Fruit fly (Drosophila melanogaster) whole organism, adult: ENCODE data around the gene pths.

Source experiments
- CG11617 ChIP-seq: fragments of 200-800 bp; sonication (Bioruptor generic); optimal IDR thresholded peaks from 2 replicates; lab custom pipeline; 2017; ENCODE audit warnings: mild to moderate bottlenecking, missing biosample characterization, missing genetic modification reagents, missing genetic modification characterization
- CG12768 ChIP-seq: fragments of 200-800 bp; sonication (Bioruptor generic); optimal IDR thresholded peaks from 2 replicates; lab custom pipeline; 2017; ENCODE audit warnings: missing biosample characterization, missing genetic modification characterization, mild to moderate bottlenecking, moderate library complexity, missing genetic modification reagents
- CG14711 ChIP-seq: fragments of 200-800 bp; sonication (Bioruptor generic); optimal IDR thresholded peaks from 2 replicates; lab custom pipeline; 2018; ENCODE audit warnings: missing biosample characterization, mild to moderate bottlenecking, missing genetic modification characterization, moderate library complexity
- CG1620 ChIP-seq: fragments of 200-800 bp; sonication (Bioruptor generic); optimal IDR thresholded peaks from 2 replicates; lab custom pipeline; 2016; ENCODE audit warnings: missing biosample characterization, missing genetic modification characterization
- CG33017 ChIP-seq: fragments of 200-800 bp; sonication (Bioruptor generic); optimal IDR thresholded peaks from 2 replicates; lab custom pipeline; 2018; ENCODE audit warnings: missing biosample characterization, mild to moderate bottlenecking, missing genetic modification characterization, moderate library complexity
- CG5204 ChIP-seq: fragments of 200-800 bp; sonication (Bioruptor generic); optimal IDR thresholded peaks from 2 replicates; lab custom pipeline; 2016; ENCODE audit warnings: missing biosample characterization, missing genetic modification characterization
- CG7045 ChIP-seq: fragments of 200-800 bp; sonication (Bioruptor generic); optimal IDR thresholded peaks from 2 replicates; lab custom pipeline; 2017; ENCODE audit warnings: missing biosample characterization, mild to moderate bottlenecking, missing genetic modification characterization
- CG7101 ChIP-seq: fragments of 200-800 bp; sonication (Bioruptor generic); optimal IDR thresholded peaks from 2 replicates; lab custom pipeline; 2018; ENCODE audit warnings: missing biosample characterization, mild to moderate bottlenecking, missing genetic modification characterization, moderate library complexity
- Clk ChIP-seq: fragments of 200-800 bp; sonication (Bioruptor generic); optimal IDR thresholded peaks from 2 replicates; lab custom pipeline; 2017; ENCODE audit warnings: missing biosample characterization, missing genetic modification characterization
- Crg-1 ChIP-seq: fragments of 200-800 bp; sonication (Bioruptor generic); optimal IDR thresholded peaks from 2 replicates; lab custom pipeline; 2016; ENCODE audit warnings: missing biosample characterization, missing genetic modification characterization
- Hr96 ChIP-seq: fragments of 200-800 bp; sonication (Bioruptor generic); optimal IDR thresholded peaks from 2 replicates; lab custom pipeline; 2016; ENCODE audit warnings: missing biosample characterization, missing genetic modification characterization
- Mnt ChIP-seq: fragments of 200-800 bp; sonication (Bioruptor generic); optimal IDR thresholded peaks from 2 replicates; lab custom pipeline; 2016; ENCODE audit warnings: missing biosample characterization, mild to moderate bottlenecking, missing genetic modification characterization
- bab1 ChIP-seq: fragments of 200-800 bp; sonication (Bioruptor generic); optimal IDR thresholded peaks from 3 replicates; lab custom pipeline; 2019; ENCODE audit warnings: missing biosample characterization, mild to moderate bottlenecking, missing genetic modification characterization, moderate library complexity
- cic ChIP-seq: fragments of 200-800 bp; sonication (Bioruptor generic); optimal IDR thresholded peaks from 2 replicates; lab custom pipeline; 2017; ENCODE audit warnings: missing biosample characterization, mild to moderate bottlenecking, missing genetic modification characterization, moderate library complexity
- cnc ChIP-seq, 2 experiments: fragments of >200 bp; optimal IDR thresholded peaks; 2 replicates each; lab custom pipeline; 2017
- kay ChIP-seq: fragments of 200-800 bp; sonication (Bioruptor generic); peaks from one replicate; lab custom pipeline; 2016; ENCODE audit warnings: missing biosample characterization, missing genetic modification characterization, borderline replicate concordance
- ovo ChIP-seq: fragments of 200-800 bp; sonication (Bioruptor generic); optimal IDR thresholded peaks from 2 replicates; lab custom pipeline; 2016; ENCODE audit warnings: missing biosample characterization, missing genetic modification characterization
- pad ChIP-seq: fragments of 200-800 bp; sonication (Bioruptor generic); optimal IDR thresholded peaks from 3 replicates; lab custom pipeline; 2017; ENCODE audit warnings: missing biosample characterization, missing genetic modification characterization, mild to moderate bottlenecking, moderate library complexity, missing genetic modification reagents
- tj ChIP-seq: fragments of 200-800 bp; sonication (Bioruptor generic); optimal IDR thresholded peaks from 3 replicates; lab custom pipeline; 2017; ENCODE audit warnings: missing biosample characterization, mild to moderate bottlenecking, missing genetic modification characterization, moderate library complexity
- toe ChIP-seq: fragments of 200-800 bp; sonication (Bioruptor generic); optimal IDR thresholded peaks from 2 replicates; lab custom pipeline; 2016; ENCODE audit warnings: missing biosample characterization, missing genetic modification characterization

pths gene

DNA sequence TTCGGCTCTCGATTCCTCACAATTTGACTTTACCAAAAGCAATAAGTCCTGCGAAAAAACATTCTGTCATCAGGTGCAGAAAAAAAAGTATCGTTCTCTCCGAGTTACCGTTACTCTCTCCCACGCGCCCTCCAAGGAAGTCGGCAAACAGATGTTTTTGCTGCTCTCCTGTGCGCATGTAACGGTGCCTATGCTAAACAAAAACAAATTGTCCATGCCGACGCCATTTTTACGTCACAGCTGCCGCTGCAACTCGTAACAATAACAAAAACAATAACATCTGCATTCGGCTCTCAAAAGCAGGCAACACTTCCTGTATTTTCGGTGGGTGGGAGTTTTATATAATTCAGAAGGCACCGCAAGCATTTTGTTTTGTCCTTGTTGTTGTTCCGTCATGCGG is 37.9 kb upstream of the pths start:
- no peak for TF ChIP-seq CG33017 (tag; lab: Kevin White, UChicago)
- no peak for TF ChIP-seq CG1620 (GFP tag; lab: Kevin White, UChicago)
- TF ChIP-seq Crg-1 = no peak
- no peak for TF ChIP-seq CG12768 (GFP tag; lab: Kevin White, UChicago)
- TF ChIP-seq CG14711 = no peak
- TF ChIP-seq bab1 (GFP tag; lab: Kevin White, UChicago) = no peak
- TF ChIP-seq CG5204 (GFP tag; lab: Kevin White, UChicago) = no peak
- TF ChIP-seq Hr96 = no peak
- no peak for TF ChIP-seq Mnt (GFP tag; lab: Kevin White, UChicago)
- no peak for TF ChIP-seq CG7045
- TF ChIP-seq cic (GFP tag; lab: Kevin White, UChicago) = no peak
- no peak for TF ChIP-seq Clk (GFP tag; lab: Kevin White, UChicago)
- no peak for TF ChIP-seq kay (GFP tag; lab: Kevin White, UChicago)
- TF ChIP-seq tj (GFP tag; lab: Kevin White, UChicago) = no peak
- no peak for TF ChIP-seq pad (GFP tag; lab: Kevin White, UChicago)
- TF ChIP-seq cnc (optimal IDR thresholded peaks at IDR 0.05; lab: Kevin White, UChicago) = no peak
- TF ChIP-seq toe (GFP tag; lab: Kevin White, UChicago) = no peak
- no peak for TF ChIP-seq CG11617 (GFP tag; lab: Kevin White, UChicago)
- TF ChIP-seq CG7101 (tag; lab: Kevin White, UChicago) = no peak

DNA sequence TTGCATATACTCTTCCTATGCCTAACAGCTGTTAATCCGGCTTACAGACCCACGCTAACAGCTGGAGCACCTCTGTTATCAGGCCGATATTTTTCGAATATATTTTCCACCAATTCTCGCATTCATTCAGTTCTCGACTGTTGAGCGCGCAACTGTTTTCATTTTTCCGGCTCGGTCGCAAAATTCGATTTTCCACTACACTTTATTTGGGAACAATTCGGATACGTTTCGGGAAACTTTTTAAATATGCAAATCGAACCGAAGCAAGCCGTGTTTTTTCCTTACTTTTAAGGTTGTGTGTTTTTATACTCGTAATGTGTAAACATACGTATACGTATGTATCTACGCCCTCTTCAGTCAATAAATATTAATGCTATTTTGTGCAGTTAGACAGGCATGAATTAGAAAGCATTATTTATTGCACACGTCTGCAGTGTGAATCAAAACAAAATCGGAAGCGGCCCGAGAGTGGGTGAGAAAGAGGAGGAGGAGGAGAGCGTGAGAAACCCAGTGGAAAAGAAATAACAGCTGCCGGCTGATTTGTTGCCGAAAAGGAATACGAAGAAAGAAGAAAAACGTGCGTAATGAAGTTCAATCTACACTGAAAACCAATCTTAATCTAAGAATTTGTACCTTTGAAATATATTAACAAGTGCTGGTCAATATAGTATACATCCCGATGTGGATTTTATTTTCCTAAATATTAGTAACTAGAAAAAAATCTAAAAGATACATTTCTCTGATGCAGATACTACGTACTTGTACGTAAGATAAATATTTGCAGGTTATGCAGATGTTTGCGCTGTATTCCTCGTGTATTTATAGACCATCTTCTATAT is 35.2 kb upstream of the pths start:
- no peak for TF ChIP-seq Mnt (GFP tag; lab: Kevin White, UChicago)
- TF ChIP-seq cnc (optimal IDR thresholded peaks at IDR 0.05; lab: Kevin White, UChicago) = no peak
- TF ChIP-seq tj (GFP tag; lab: Kevin White, UChicago) = peak; percentile 54
- TF ChIP-seq CG14711 = no peak
- TF ChIP-seq CG12768 (GFP tag; lab: Kevin White, UChicago) = no peak
- no peak for TF ChIP-seq CG1620 (GFP tag; lab: Kevin White, UChicago)
- no peak for TF ChIP-seq CG7101 (tag; lab: Kevin White, UChicago)
- TF ChIP-seq Hr96 = no peak
- peak; percentile 25 for TF ChIP-seq bab1 (GFP tag; lab: Kevin White, UChicago)
- peak; percentile 54 for TF ChIP-seq cic (GFP tag; lab: Kevin White, UChicago)
- TF ChIP-seq pad (GFP tag; lab: Kevin White, UChicago) = no peak
- no peak for TF ChIP-seq CG5204 (GFP tag; lab: Kevin White, UChicago)
- TF ChIP-seq CG11617 (GFP tag; lab: Kevin White, UChicago) = no peak
- TF ChIP-seq Crg-1 = no peak
- no peak for TF ChIP-seq toe (GFP tag; lab: Kevin White, UChicago)
- no peak for TF ChIP-seq CG33017 (tag; lab: Kevin White, UChicago)
- TF ChIP-seq kay (GFP tag; lab: Kevin White, UChicago) = no peak
- TF ChIP-seq Clk (GFP tag; lab: Kevin White, UChicago) = no peak
- no peak for TF ChIP-seq ovo (GFP tag; lab: Kevin White, UChicago)
- no peak for TF ChIP-seq CG7045

DNA sequence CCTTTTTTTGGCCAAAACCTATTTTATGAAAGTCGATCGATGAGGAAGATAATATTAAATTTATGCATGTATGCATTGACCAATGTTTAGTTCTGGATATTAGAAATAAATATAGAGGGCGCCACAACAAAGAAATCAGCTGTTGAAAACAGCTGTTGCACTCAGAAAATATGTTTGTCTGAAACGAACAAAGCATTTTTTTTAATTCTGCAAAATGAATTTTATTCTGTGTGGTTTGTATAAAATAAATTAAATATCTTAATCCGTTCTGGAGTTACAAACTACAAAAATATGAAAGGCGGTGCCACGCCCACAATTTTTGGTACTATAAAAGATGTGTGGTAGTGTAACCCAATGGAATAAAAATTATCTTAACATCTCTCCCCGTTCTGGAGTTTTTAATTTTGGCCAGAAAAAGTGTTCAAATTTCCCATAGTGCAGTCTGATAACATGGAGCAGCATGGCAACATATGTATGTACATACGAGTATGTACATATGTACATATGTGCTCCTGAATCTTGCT is 34.2 kb upstream of the pths start:
- TF ChIP-seq Clk (GFP tag; lab: Kevin White, UChicago) = no peak
- TF ChIP-seq bab1 (GFP tag; lab: Kevin White, UChicago) = peak; percentile 16
- peak; percentile 44 for TF ChIP-seq kay (GFP tag; lab: Kevin White, UChicago)

DNA sequence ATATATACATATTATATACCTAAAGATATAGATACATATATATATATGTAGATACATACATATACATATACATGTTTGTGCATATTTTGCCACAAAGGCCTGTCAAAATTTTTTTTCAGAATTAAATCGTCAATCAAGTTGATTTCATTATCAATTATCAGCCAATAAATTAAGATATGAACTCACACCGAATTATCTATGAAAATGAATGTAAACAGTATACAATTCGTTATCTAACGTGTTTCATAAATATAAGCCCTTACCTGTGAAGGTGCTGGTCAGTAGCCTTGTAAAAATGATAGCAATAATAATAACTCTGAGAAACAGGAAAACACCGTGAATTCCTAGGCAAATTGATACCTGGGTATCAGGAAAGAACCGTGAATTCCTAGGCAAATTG is 33.3 kb upstream of the pths start:
- TF ChIP-seq tj (GFP tag; lab: Kevin White, UChicago) (no peak), CG1620 (GFP tag; lab: Kevin White, UChicago) (no peak)

DNA sequence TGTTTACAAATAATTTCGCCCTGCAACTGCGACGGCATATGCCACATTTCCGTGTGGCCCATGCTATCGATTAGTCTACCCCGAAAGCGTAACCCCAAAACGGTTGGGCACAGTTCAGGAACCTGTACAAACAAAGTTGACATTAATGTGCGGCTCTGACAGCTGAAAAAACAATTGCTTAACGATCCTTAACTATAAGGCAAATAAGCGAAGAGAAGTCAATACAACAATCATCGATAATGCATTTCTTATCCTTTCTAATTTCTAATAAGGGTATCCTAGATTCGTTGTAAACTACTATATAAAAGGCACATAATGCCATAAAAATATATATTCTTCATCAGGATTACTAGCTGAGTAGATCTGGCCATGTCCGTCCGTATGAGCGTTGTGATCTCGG is 31.2 kb upstream of the pths start:
- TF ChIP-seq CG1620 (GFP tag; lab: Kevin White, UChicago) (no peak), CG14711 (no peak), CG7045 (no peak), kay (GFP tag; lab: Kevin White, UChicago) (no peak), CG7101 (tag; lab: Kevin White, UChicago) (no peak), cnc (optimal IDR thresholded peaks at IDR 0.05; lab: Kevin White, UChicago) (no peak), tj (GFP tag; lab: Kevin White, UChicago) (no peak), cic (GFP tag; lab: Kevin White, UChicago) (no peak), CG33017 (tag; lab: Kevin White, UChicago) (no peak), Clk (GFP tag; lab: Kevin White, UChicago) (no peak), CG12768 (GFP tag; lab: Kevin White, UChicago) (no peak), CG11617 (GFP tag; lab: Kevin White, UChicago) (no peak), Mnt (GFP tag; lab: Kevin White, UChicago) (no peak), ovo (GFP tag; lab: Kevin White, UChicago) (no peak)

DNA sequence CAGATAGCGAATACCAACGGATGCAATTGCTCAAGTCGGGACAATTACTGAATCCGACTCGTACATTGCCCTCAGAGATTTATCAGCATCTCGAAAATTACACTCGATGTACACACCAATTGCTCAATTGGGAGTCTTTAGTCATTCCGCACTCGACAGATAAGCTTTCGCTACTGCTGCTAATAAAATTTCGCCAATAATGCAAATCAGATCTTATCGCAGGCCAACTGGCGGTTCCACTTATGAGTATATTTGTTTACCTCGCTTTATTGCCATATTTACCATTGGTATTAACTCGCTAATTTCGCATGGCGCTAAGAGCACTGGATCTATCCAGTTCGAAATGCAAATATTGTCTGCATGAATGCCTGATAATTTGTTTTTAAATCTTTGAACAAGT is 29.5 kb upstream of the pths start:
- TF ChIP-seq CG7045 = no peak
- TF ChIP-seq CG33017 (tag; lab: Kevin White, UChicago) = no peak
- no peak for TF ChIP-seq CG12768 (GFP tag; lab: Kevin White, UChicago)
- TF ChIP-seq Clk (GFP tag; lab: Kevin White, UChicago) = no peak
- no peak for TF ChIP-seq cnc (optimal IDR thresholded peaks at IDR 0.05; lab: Kevin White, UChicago)
- no peak for TF ChIP-seq Mnt (GFP tag; lab: Kevin White, UChicago)
- no peak for TF ChIP-seq pad (GFP tag; lab: Kevin White, UChicago)
- TF ChIP-seq Crg-1 = no peak
